Worm (Caenorhabditis elegans) whole organism, L4 larva: ENCODE results near the gene acl-5.

ENCODE experiments used
- ama-1 ChIP-seq: fragments of 150-350 bp; optimal IDR thresholded peaks from 2 replicates; lab custom pipeline; 2014; ENCODE audit warnings: inconsistent platforms, mixed read lengths
- ceh-62 ChIP-seq: sonication (generic microtip); optimal IDR thresholded peaks from 2 replicates; lab custom pipeline; 2017; ENCODE audit warnings: missing biosample characterization, missing genetic modification characterization
- ceh-82 ChIP-seq: sonication (generic microtip); optimal IDR thresholded peaks from 2 replicates; lab custom pipeline; 2017; ENCODE audit warnings: missing biosample characterization, missing genetic modification characterization
- cey-2 ChIP-seq: sonication (generic microtip); optimal IDR thresholded peaks from 3 replicates; lab custom pipeline; 2017; ENCODE audit warnings: missing genetic modification characterization, mild to moderate bottlenecking, missing compliant biosample characterization, antibody characterized with exemption, borderline replicate concordance; ENCODE audit not compliant: insufficient read depth
- fos-1 ChIP-seq: fragments of 150-350 bp; optimal IDR thresholded peaks from 2 replicates; lab custom pipeline; 2014; ENCODE audit warnings: missing biosample characterization, missing genetic modification characterization
- lin-15B ChIP-seq: fragments of 150-350 bp; sonication (generic microtip); optimal IDR thresholded peaks from 3 replicates; lab custom pipeline; 2014; ENCODE audit warnings: missing biosample characterization, missing genetic modification characterization
- lin-29 ChIP-seq: fragments of 200-800 bp; sonication (Bioruptor generic); IDR thresholded peaks from 2 replicates; pipeline ENCODE4 v1.3.6; 2022; ENCODE audit warnings: missing genetic modification reagents, missing genetic modification characterization, missing compliant biosample characterization
- lsy-2 ChIP-seq, 2 experiments: fragments of 150-350 bp in 1 of 2; sonication (generic microtip) in 1 of 2; optimal IDR thresholded peaks; 2 replicates each; lab custom pipeline; 2014 to 2017; ENCODE audit warnings: missing biosample characterization in 2 of 2, missing genetic modification characterization in 2 of 2
- nhr-111 ChIP-seq: fragments of 200-800 bp; sonication (Bioruptor generic); optimal IDR thresholded peaks from 2 replicates; lab custom pipeline; 2018; ENCODE audit warnings: mild to moderate bottlenecking, missing genetic modification characterization, missing compliant biosample characterization
- nhr-76 ChIP-seq: fragments of 150-350 bp; optimal IDR thresholded peaks from 2 replicates; lab custom pipeline; 2014; ENCODE audit warnings: missing biosample characterization, missing genetic modification characterization
- saeg-2 ChIP-seq: fragments of 200-800 bp; sonication (Bioruptor generic); IDR thresholded peaks from 2 replicates; pipeline ENCODE4 v1.3.6; 2022; ENCODE audit warnings: missing genetic modification reagents, missing genetic modification characterization, missing compliant biosample characterization
- spr-1 ChIP-seq: sonication (generic microtip); optimal IDR thresholded peaks from 2 replicates; lab custom pipeline; 2016; ENCODE audit warnings: mild to moderate bottlenecking, missing genetic modification characterization, missing compliant biosample characterization

- TF ChIP-seq saeg-2 (GFP tag; lab: Robert Waterston, UW), result no peak
- no peak for TF ChIP-seq ama-1 (lab: Kevin White, UChicago)
- no peak for TF ChIP-seq nhr-111 (GFP tag; lab: Kevin White, UChicago)
- no peak for TF ChIP-seq ceh-62
- no peak for TF ChIP-seq spr-1
- TF ChIP-seq cey-2 (tag; lab: Kevin White, UChicago), result no peak
- TF ChIP-seq fos-1 (tag; lab: Kevin White, UChicago), result no peak
- TF ChIP-seq lsy-2 (tag; optimal IDR thresholded peaks at IDR 0.05; lab: Kevin White, UChicago), result no peak
- no peak for TF ChIP-seq ceh-82 (tag; lab: Kevin White, UChicago)
- TF ChIP-seq lin-15B (tag; lab: Kevin White, UChicago), result no peak
- TF ChIP-seq lin-29 (GFP tag; lab: Robert Waterston, UW), result no peak
- no peak for TF ChIP-seq nhr-76 (tag; lab: Kevin White, UChicago)
These were observed 12.8 kb upstream of the acl-5 start for ce11 chrX:10340044-10340443.
